Fruit fly (Drosophila melanogaster) whole organism, embryonic: Measurements from ENCODE around the gene Ccz1.
A peak's percentile ranks its signal among the peaks of the same experiment; 100 is the strongest.

Experiments
- Bgb ChIP-seq: fragments of 200-800 bp; sonication (Bioruptor generic); IDR thresholded peaks from 2 replicates; pipeline ENCODE4 v1.3.6; 2022; ENCODE audit warnings: missing biosample characterization, missing genetic modification characterization; ENCODE audit not compliant: partially characterized antibody
- BtbVII ChIP-seq: fragments of 200-800 bp; sonication (Bioruptor generic); optimal IDR thresholded peaks from 3 replicates; lab custom pipeline; 2017; ENCODE audit warnings: missing biosample characterization, mild to moderate bottlenecking, missing genetic modification characterization
- Bteb2 ChIP-seq: fragments of 200-800 bp; sonication (Bioruptor generic); optimal IDR thresholded peaks from 2 replicates; lab custom pipeline; 2016; ENCODE audit warnings: missing biosample characterization, missing genetic modification characterization
- CG10267 ChIP-seq: fragments of 200-800 bp; sonication (Bioruptor generic); optimal IDR thresholded peaks from 2 replicates; lab custom pipeline; 2018; ENCODE audit warnings: missing biosample characterization, mild to moderate bottlenecking, missing genetic modification characterization, moderate library complexity
- CG13123 ChIP-seq: fragments of 200-800 bp; sonication (Bioruptor generic); optimal IDR thresholded peaks from 2 replicates; lab custom pipeline; 2016; ENCODE audit warnings: missing biosample characterization, missing genetic modification characterization
- CG13424 ChIP-seq: fragments of 200-800 bp; sonication (Bioruptor generic); optimal IDR thresholded peaks from 2 replicates; lab custom pipeline; 2019; ENCODE audit warnings: missing biosample characterization, mild to moderate bottlenecking, missing genetic modification characterization, moderate library complexity
- CG13775 ChIP-seq: fragments of 200-800 bp; sonication (Bioruptor generic); optimal IDR thresholded peaks from 3 replicates; lab custom pipeline; 2017; ENCODE audit warnings: missing biosample characterization, mild to moderate bottlenecking, missing genetic modification characterization
- CG13894 ChIP-seq: fragments of 200-800 bp; sonication (Bioruptor generic); optimal IDR thresholded peaks from 3 replicates; lab custom pipeline; 2018; ENCODE audit warnings: missing biosample characterization, mild to moderate bottlenecking, missing genetic modification characterization, moderate library complexity
- CG14710 ChIP-seq: fragments of 200-800 bp; sonication (Bioruptor generic); optimal IDR thresholded peaks from 3 replicates; lab custom pipeline; 2019; ENCODE audit warnings: missing biosample characterization, mild to moderate bottlenecking, missing genetic modification characterization, moderate library complexity
- CG15269 ChIP-seq: fragments of 200-800 bp; sonication (Bioruptor generic); optimal IDR thresholded peaks from 2 replicates; lab custom pipeline; 2018; ENCODE audit warnings: missing biosample characterization, mild to moderate bottlenecking, missing genetic modification characterization, moderate library complexity
- CG1529 ChIP-seq: fragments of 200-800 bp; sonication (Bioruptor generic); optimal IDR thresholded peaks from 3 replicates; lab custom pipeline; 2018; ENCODE audit warnings: missing biosample characterization, missing genetic modification characterization
- CG15696 ChIP-seq: fragments of 200-800 bp; sonication (Bioruptor generic); optimal IDR thresholded peaks from 2 replicates; lab custom pipeline; 2019; ENCODE audit warnings: missing biosample characterization, mild to moderate bottlenecking, missing genetic modification characterization, moderate library complexity
- CG16779 ChIP-seq: fragments of 200-800 bp; sonication (Bioruptor generic); IDR thresholded peaks from 2 replicates; pipeline ENCODE4 v1.3.6; 2022; ENCODE audit warnings: missing biosample characterization, missing genetic modification characterization
- CG17829 ChIP-seq: fragments of 200-800 bp; optimal IDR thresholded peaks from 2 replicates; lab custom pipeline; 2019; ENCODE audit warnings: missing biosample characterization, mild to moderate bottlenecking, missing genetic modification characterization, moderate library complexity
- CG18262 ChIP-seq: fragments of 200-800 bp; optimal IDR thresholded peaks from 3 replicates; lab custom pipeline; 2019; ENCODE audit warnings: missing biosample characterization, mild to moderate bottlenecking, missing genetic modification characterization, moderate library complexity
- CG18599 ChIP-seq: fragments of 200-800 bp; sonication (Bioruptor generic); optimal IDR thresholded peaks from 3 replicates; lab custom pipeline; 2017; ENCODE audit warnings: missing biosample characterization, missing genetic modification characterization, mild to moderate bottlenecking, moderate library complexity, missing genetic modification reagents
- CG2202 ChIP-seq: fragments of 200-800 bp; sonication (Bioruptor generic); optimal IDR thresholded peaks from 2 replicates; lab custom pipeline; 2018; ENCODE audit warnings: missing biosample characterization, mild to moderate bottlenecking, missing genetic modification characterization
- CG2678 ChIP-seq: fragments of 200-800 bp; sonication (Bioruptor generic); optimal IDR thresholded peaks from 3 replicates; lab custom pipeline; 2019; ENCODE audit warnings: missing biosample characterization, mild to moderate bottlenecking, missing genetic modification characterization, moderate library complexity
- CG3726 ChIP-seq: fragments of 200-800 bp; sonication (Bioruptor generic); IDR thresholded peaks from 3 replicates; pipeline ENCODE4, ENCODE4 v1.3.6; 2022; ENCODE audit warnings: missing biosample characterization, missing genetic modification characterization
- CG4360 ChIP-seq: fragments of 200-800 bp; sonication (Bioruptor generic); IDR thresholded peaks from 2 replicates; pipeline ENCODE4 v1.3.6; 2022; ENCODE audit warnings: missing biosample characterization, missing genetic modification characterization
- CG6689 ChIP-seq: fragments of 200-800 bp; sonication (Bioruptor generic); IDR thresholded peaks from 2 replicates; pipeline ENCODE4 v1.3.6; 2022; ENCODE audit warnings: missing biosample characterization, missing genetic modification characterization
- CG7372 ChIP-seq: fragments of 200-800 bp; sonication (Bioruptor generic); IDR thresholded peaks from 2 replicates; pipeline ENCODE4 v1.3.6; 2022; ENCODE audit warnings: missing biosample characterization, missing genetic modification characterization
- CG7556 ChIP-seq: fragments of 200-800 bp; sonication (Bioruptor generic); optimal IDR thresholded peaks from 2 replicates; lab custom pipeline; 2017; ENCODE audit warnings: missing biosample characterization, mild to moderate bottlenecking, missing genetic modification characterization
- CG7786 ChIP-seq: fragments of 200-800 bp; sonication (Bioruptor generic); optimal IDR thresholded peaks from 2 replicates; lab custom pipeline; 2016; ENCODE audit warnings: missing biosample characterization, missing genetic modification characterization
- CoRest ChIP-seq: fragments of 200-800 bp; sonication (Bioruptor generic); optimal IDR thresholded peaks from 3 replicates; lab custom pipeline; 2018; ENCODE audit warnings: missing biosample characterization, mild to moderate bottlenecking, missing genetic modification characterization, moderate library complexity
- D ChIP-seq, 2 experiments: fragments of 200-800 bp in 1 of 2; fragments of >200 bp in 1 of 2; sonication (Bioruptor generic) in 1 of 2; optimal IDR thresholded peaks; 2 replicates in 1 of 2; 3 replicates in 1 of 2; lab custom pipeline; 2017; ENCODE audit warnings: mild to moderate bottlenecking in 1 of 2, missing biosample characterization in 1 of 2, missing genetic modification characterization in 1 of 2, missing genetic modification reagents in 1 of 2
- D19A ChIP-seq: fragments of 200-800 bp; optimal IDR thresholded peaks from 3 replicates; lab custom pipeline; 2019; ENCODE audit warnings: missing biosample characterization, mild to moderate bottlenecking, missing genetic modification characterization, moderate library complexity
- E2f1 ChIP-seq: fragments of 200-800 bp; sonication (Bioruptor generic); IDR thresholded peaks from 2 replicates; pipeline ENCODE4 v1.3.6; 2022; ENCODE audit warnings: missing biosample characterization, missing genetic modification characterization
- Hand ChIP-seq: fragments of 200-800 bp; sonication (Bioruptor generic); optimal IDR thresholded peaks from 2 replicates; lab custom pipeline; 2017; ENCODE audit warnings: mild to moderate bottlenecking, missing biosample characterization, missing genetic modification reagents, missing genetic modification characterization
- Hr51 ChIP-seq, 2 experiments: fragments of 200-800 bp; sonication (Bioruptor generic); optimal IDR thresholded peaks; 2 replicates in 1 of 2; 3 replicates in 1 of 2; lab custom pipeline; 2016 to 2018; ENCODE audit warnings: missing biosample characterization in 2 of 2, missing genetic modification characterization in 2 of 2, mild to moderate bottlenecking in 1 of 2, moderate library complexity in 1 of 2
- Jarid2 ChIP-seq: fragments of 200-800 bp; sonication (Bioruptor generic); optimal IDR thresholded peaks from 3 replicates; lab custom pipeline; 2017; ENCODE audit warnings: mild to moderate bottlenecking, missing biosample characterization, missing genetic modification reagents, missing genetic modification characterization
- MESR4 ChIP-seq: fragments of 200-800 bp; sonication (Bioruptor generic); optimal IDR thresholded peaks from 2 replicates; lab custom pipeline; 2018; ENCODE audit warnings: missing biosample characterization, mild to moderate bottlenecking, missing genetic modification characterization, moderate library complexity
- NC2β ChIP-seq: fragments of 200-800 bp; sonication (Bioruptor generic); optimal IDR thresholded peaks from 2 replicates; lab custom pipeline; 2016; ENCODE audit warnings: missing biosample characterization, missing genetic modification characterization
- Nf-YB ChIP-seq: fragments of 200-800 bp; sonication (Bioruptor generic); optimal IDR thresholded peaks from 3 replicates; lab custom pipeline; 2019; ENCODE audit warnings: missing biosample characterization, mild to moderate bottlenecking, missing genetic modification characterization, moderate library complexity
- Oaz ChIP-seq: fragments of 200-800 bp; sonication (Bioruptor generic); IDR thresholded peaks from 2 replicates; pipeline ENCODE4 v1.3.6; 2022; ENCODE audit warnings: missing biosample characterization, missing genetic modification characterization
- Sox102F ChIP-seq: fragments of 200-800 bp; sonication (Bioruptor generic); optimal IDR thresholded peaks from 2 replicates; lab custom pipeline; 2018; ENCODE audit warnings: missing biosample characterization, mild to moderate bottlenecking, missing genetic modification characterization, moderate library complexity
- cas ChIP-seq: fragments of 200-800 bp; sonication (Bioruptor generic); IDR thresholded peaks from 2 replicates; pipeline ENCODE4 v1.3.6; 2022; ENCODE audit warnings: missing biosample characterization, missing genetic modification characterization
- cwo ChIP-seq: fragments of 200-800 bp; sonication (Bioruptor generic); optimal IDR thresholded peaks from 3 replicates; lab custom pipeline; 2017; ENCODE audit warnings: missing biosample characterization, missing genetic modification characterization, mild to moderate bottlenecking, moderate library complexity, missing genetic modification reagents
- dmrt11E ChIP-seq: fragments of 200-800 bp; sonication (Bioruptor generic); optimal IDR thresholded peaks from 3 replicates; lab custom pipeline; 2018; ENCODE audit warnings: missing biosample characterization, mild to moderate bottlenecking, missing genetic modification characterization, moderate library complexity
- dmrt99B ChIP-seq: fragments of 200-800 bp; sonication (Bioruptor generic); optimal IDR thresholded peaks from 2 replicates; lab custom pipeline; 2018; ENCODE audit warnings: missing biosample characterization, mild to moderate bottlenecking, missing genetic modification characterization, moderate library complexity
- ken ChIP-seq: fragments of 200-800 bp; sonication (Bioruptor generic); IDR thresholded peaks from 3 replicates; pipeline ENCODE4 v1.3.6; 2022; ENCODE audit warnings: missing biosample characterization, missing genetic modification characterization
- kni ChIP-seq: fragments of 200-800 bp; sonication (Bioruptor generic); optimal IDR thresholded peaks from 3 replicates; lab custom pipeline; 2017; ENCODE audit warnings: mild to moderate bottlenecking, missing biosample characterization, missing genetic modification reagents, missing genetic modification characterization
- nau ChIP-seq: fragments of 200-800 bp; sonication (Bioruptor generic); optimal IDR thresholded peaks from 3 replicates; lab custom pipeline; 2017; ENCODE audit warnings: missing biosample characterization, mild to moderate bottlenecking, missing genetic modification characterization, missing genetic modification reagents
- prd ChIP-seq, 3 experiments: fragments of >200 bp in 2 of 3; fragments of 200-800 bp in 1 of 3; sonication (Bioruptor generic) in 1 of 3; optimal IDR thresholded peaks in 2 of 3; IDR thresholded peaks in 1 of 3; 2 replicates in 2 of 3; 3 replicates in 1 of 3; pipeline versions ENCODE4 v1.3.6 to Lab custom; 2017 to 2022; ENCODE audit warnings: missing biosample characterization in 1 of 3, missing genetic modification characterization in 1 of 3
- sob ChIP-seq: fragments of 200-800 bp; sonication (Bioruptor generic); IDR thresholded peaks from 2 replicates; pipeline ENCODE4 v1.3.6; 2022; ENCODE audit warnings: missing biosample characterization, missing genetic modification characterization
- unpg ChIP-seq: fragments of 200-800 bp; sonication (Bioruptor generic); optimal IDR thresholded peaks from 3 replicates; lab custom pipeline; 2018; ENCODE audit warnings: missing biosample characterization, mild to moderate bottlenecking, missing genetic modification characterization, moderate library complexity

The Ccz1 gene

dm6 chr3L:3875004-3875403, 24.0 kb downstream of the Ccz1 start (continued):
- no peak for TF ChIP-seq CG13894

DNA sequence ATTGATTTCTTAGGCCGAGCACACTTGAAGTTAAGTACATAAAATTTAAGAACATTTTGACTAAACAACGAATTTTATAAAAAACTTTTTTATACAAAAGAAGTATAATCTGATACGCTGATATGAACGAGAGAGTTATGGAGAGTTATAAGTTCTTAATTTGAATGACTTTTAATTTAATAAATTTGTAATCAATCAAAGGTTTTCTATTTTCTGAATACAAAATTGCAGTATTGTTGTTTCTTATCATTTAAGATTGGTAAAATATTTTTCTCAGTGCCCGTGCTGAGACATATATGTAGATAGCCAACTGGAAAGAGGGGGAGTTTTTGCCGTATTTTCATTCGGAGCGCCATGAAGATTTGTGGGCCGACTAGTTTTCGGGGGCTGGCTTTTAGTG, 25.9 kb downstream of the Ccz1 start:
- TF ChIP-seq CG13424 (tag; lab: Kevin White, UChicago) (peak; percentile 54), CG18262 (tag; lab: Kevin White, UChicago) (peak; percentile 82), CG16779 (GFP tag; lab: Robert Waterston, UW) (no peak), CG18599 (GFP tag; lab: Kevin White, UChicago) (no peak), Hr51 (GFP tag; optimal IDR thresholded peaks at IDR 0.05; lab: Kevin White, UChicago) (peak in 1 of 2 experiments; percentile 3), CG4360 (GFP tag; lab: Robert Waterston, UW) (no peak), Bgb (GFP tag; lab: Robert Waterston, UW) (no peak), Hand (no peak), CG2202 (peak; percentile 42), ken (GFP tag; lab: Robert Waterston, UW) (no peak; the same call in 2 of the 3 replicates), CG15696 (tag; lab: Kevin White, UChicago) (no peak), CG13775 (GFP tag; lab: Kevin White, UChicago) (peak; percentile 11), nau (GFP tag; lab: Kevin White, UChicago) (no peak), prd (optimal IDR thresholded peaks at IDR 0.05; lab: Kevin White, UChicago) (no peak), prd (GFP tag; IDR thresholded peaks at IDR 0.05; lab: Robert Waterston, UW) (peak; percentile 8; the same call in 1 of the 3 replicates), CG17829 (tag; lab: Kevin White, UChicago) (peak; percentile 65), CG3726 (GFP tag; lab: Robert Waterston, UW) (no peak), D (optimal IDR thresholded peaks at IDR 0.05; lab: Kevin White, UChicago) (no peak), D (GFP tag; optimal IDR thresholded peaks at IDR 0.05; lab: Kevin White, UChicago) (peak; percentile 29), dmrt11E (tag; lab: Kevin White, UChicago) (peak; percentile 87), CG7556 (GFP tag; lab: Kevin White, UChicago) (peak; percentile 61), BtbVII (no peak), cas (no peak), E2f1 (GFP tag; lab: Robert Waterston, UW) (0 out of 2 replicates have a peak, but pooled peaks have one; percentile 32), CG7372 (no peak), CoRest (tag; lab: Kevin White, UChicago) (peak; percentile 62), D19A (peak; percentile 43), NC2β (GFP tag; lab: Kevin White, UChicago) (no peak), kni (GFP tag; lab: Kevin White, UChicago) (no peak), CG15269 (tag; lab: Kevin White, UChicago) (no peak), Jarid2 (GFP tag; lab: Kevin White, UChicago) (no peak), unpg (GFP tag; lab: Kevin White, UChicago) (peak; percentile 52), CG2678 (tag; lab: Kevin White, UChicago) (peak; percentile 52), Bteb2 (no peak), CG6689 (GFP tag; lab: Robert Waterston, UW) (peak; percentile 37; the same call in 1 of the 2 replicates), Oaz (GFP tag; lab: Robert Waterston, UW) (no peak), CG7786 (GFP tag; lab: Kevin White, UChicago) (no peak), sob (GFP tag; lab: Robert Waterston, UW) (no peak), Sox102F (GFP tag; lab: Kevin White, UChicago) (peak; percentile 62), Nf-YB (GFP tag; lab: Kevin White, UChicago) (peak; percentile 49), dmrt99B (tag; lab: Kevin White, UChicago) (peak; percentile 12), CG13123 (no peak), MESR4 (GFP tag; lab: Kevin White, UChicago) (no peak), CG14710 (peak; percentile 68), CG10267 (peak; percentile 60), cwo (GFP tag; lab: Kevin White, UChicago) (no peak), CG1529 (GFP tag; lab: Kevin White, UChicago) (peak; percentile 41)
